Fruit fly (Drosophila melanogaster): ENCODE measurements around the gene Nnk.

The Nnk gene

DNA sequence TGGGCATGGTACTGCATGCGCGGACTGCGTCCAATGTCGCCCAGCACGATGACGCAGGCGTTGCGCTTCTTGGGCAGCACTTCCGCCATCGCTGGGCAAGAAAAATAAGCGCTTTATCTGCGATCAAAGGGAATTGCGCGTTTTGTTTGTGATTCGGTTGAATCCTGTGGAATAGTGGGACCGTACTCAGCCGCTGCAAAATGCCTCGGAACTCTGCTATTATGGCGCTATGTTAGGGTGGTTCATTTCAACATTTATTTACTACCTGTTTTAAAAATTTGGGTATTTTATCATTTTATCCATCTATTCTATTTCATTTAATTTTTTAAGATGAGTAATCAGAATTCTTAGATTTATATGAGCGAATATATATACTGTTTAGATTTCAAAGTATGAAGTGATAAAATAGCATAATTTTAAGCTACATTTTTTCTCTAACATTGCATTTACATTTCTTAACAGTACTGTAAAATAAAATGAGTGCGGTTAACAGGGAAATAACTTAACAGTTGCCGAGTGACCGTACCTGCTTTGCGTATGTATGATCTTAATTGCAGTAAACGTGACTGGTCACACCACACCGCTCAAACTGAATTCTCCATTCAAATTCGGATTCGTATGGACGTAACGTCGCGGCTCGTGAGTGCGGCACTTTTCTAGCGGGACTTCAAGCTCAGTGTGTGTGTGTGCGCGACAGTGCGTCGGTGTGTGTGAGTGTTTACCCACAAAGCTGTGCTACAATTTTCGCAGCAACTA is 6.1 kb upstream of the Nnk start, which contains the start of the genes Alg1 and tinc (continued):
- TF ChIP-seq CG11456 (GFP tag; IDR thresholded peaks at IDR 0.05): 0 out of 3 replicates have a peak, but pooled peaks have one; percentile 24
- no peak for TF ChIP-seq CG15073 (GFP tag; optimal IDR thresholded peaks at IDR 0.05)
- TF ChIP-seq CG33557 (GFP tag; optimal IDR thresholded peaks at IDR 0.05): peak; percentile 55
- peak; percentile 16 for TF ChIP-seq scrt (GFP tag; optimal IDR thresholded peaks at IDR 0.05)
- TF ChIP-seq inv (GFP tag; IDR thresholded peaks at IDR 0.05; ENCODE audit: partially characterized antibody): no peak
- TF ChIP-seq crc (GFP tag; optimal IDR thresholded peaks at IDR 0.05): no peak
- no peak for TF ChIP-seq CG3065 (GFP tag; optimal IDR thresholded peaks at IDR 0.05)
- no peak for TF ChIP-seq NC2α (GFP tag; optimal IDR thresholded peaks at IDR 0.05)
- TF ChIP-seq CG12659 (GFP tag; optimal IDR thresholded peaks at IDR 0.05): peak; percentile 81
- no peak for TF ChIP-seq maf-S (GFP tag; optimal IDR thresholded peaks at IDR 0.05)
- peak; percentile 72 for TF ChIP-seq chm (GFP tag; IDR thresholded peaks at IDR 0.05)
- peak; percentile 42 for TF ChIP-seq HLH54F (GFP tag; optimal IDR thresholded peaks at IDR 0.05)
- TF ChIP-seq Adf1 (GFP tag; IDR thresholded peaks at IDR 0.05): no peak
- TF ChIP-seq wek (GFP tag; optimal IDR thresholded peaks at IDR 0.05): peak; percentile 87
- peak; percentile 18 for TF ChIP-seq ERR (GFP tag; optimal IDR thresholded peaks at IDR 0.05)
- peak; percentile 10 for TF ChIP-seq Spps (tag; optimal IDR thresholded peaks at IDR 0.05)
- no peak for TF ChIP-seq CG12744 (GFP tag; optimal IDR thresholded peaks at IDR 0.05)
- TF ChIP-seq CG17912 (GFP tag; optimal IDR thresholded peaks at IDR 0.05): no peak
- TF ChIP-seq nerfin-2 (GFP tag; IDR thresholded peaks at IDR 0.05; ENCODE audit: partially characterized antibody): no peak
- TF ChIP-seq org-1 (GFP tag; optimal IDR thresholded peaks at IDR 0.05): peak; percentile 6
- TF ChIP-seq Hmx (GFP tag; optimal IDR thresholded peaks at IDR 0.05): no peak
- peak; percentile 68 for TF ChIP-seq CG10979 (tag; optimal IDR thresholded peaks at IDR 0.05)
- no peak for TF ChIP-seq pan (optimal IDR thresholded peaks at IDR 0.05)
- TF ChIP-seq pan (GFP tag; optimal IDR thresholded peaks at IDR 0.05 in 1 of 2, IDR thresholded peaks at IDR 0.05 in 1 of 2): peak in 1 of 2 experiments; percentile 63
- no peak for TF ChIP-seq peb (GFP tag; IDR thresholded peaks at IDR 0.05)
- no peak for TF ChIP-seq CG4854 (GFP tag; optimal IDR thresholded peaks at IDR 0.05)
- TF ChIP-seq MESR4 (GFP tag; optimal IDR thresholded peaks at IDR 0.05): peak; percentile 77
- peak; percentile 72 for TF ChIP-seq CG7556 (GFP tag; optimal IDR thresholded peaks at IDR 0.05)
- 0 out of 2 replicates have a peak, but pooled peaks have one; percentile 4 for TF ChIP-seq CG11247 (GFP tag; IDR thresholded peaks at IDR 0.05)
- TF ChIP-seq CG10462 (GFP tag; optimal IDR thresholded peaks at IDR 0.05): no peak
- peak; percentile 61; the same call in 2 of the 3 replicates for TF ChIP-seq dysf (GFP tag; IDR thresholded peaks at IDR 0.05)
- TF ChIP-seq bbx (GFP tag; IDR thresholded peaks at IDR 0.05; ENCODE audit: partially characterized antibody): peak; percentile 54; the same call in 1 of the 2 replicates
- no peak for TF ChIP-seq sim (GFP tag; IDR thresholded peaks at IDR 0.05)
- TF ChIP-seq CG18262 (tag; optimal IDR thresholded peaks at IDR 0.05): peak; percentile 74
- TF ChIP-seq unc-4 (GFP tag; IDR thresholded peaks at IDR 0.05; ENCODE audit: partially characterized antibody): 0 out of 2 replicates have a peak, but pooled peaks have one; percentile 14
- peak; percentile 49 for TF ChIP-seq CG18011 (GFP tag; optimal IDR thresholded peaks at IDR 0.05)
- TF ChIP-seq CG8089 (GFP tag; optimal IDR thresholded peaks at IDR 0.05): no peak
- TF ChIP-seq CG13287 (GFP tag; IDR thresholded peaks at IDR 0.05; ENCODE audit: partially characterized antibody): peak; percentile 34; the same call in 1 of the 2 replicates
- peak; percentile 28; the same call in 1 of the 2 replicates for TF ChIP-seq CG31224 (GFP tag; IDR thresholded peaks at IDR 0.05)
- TF ChIP-seq ind (GFP tag; optimal IDR thresholded peaks at IDR 0.05): peak; percentile 49
- peak; percentile 32 for TF ChIP-seq Mad (GFP tag; optimal IDR thresholded peaks at IDR 0.05)
- TF ChIP-seq CG6175 (GFP tag; IDR thresholded peaks at IDR 0.05): no peak
- peak; percentile 64 for TF ChIP-seq trem (tag; optimal IDR thresholded peaks at IDR 0.05)
- TF ChIP-seq grau (tag; optimal IDR thresholded peaks at IDR 0.05): peak; percentile 80
- no peak for TF ChIP-seq C15 (GFP tag; IDR thresholded peaks at IDR 0.05)
- peak; percentile 66 for TF ChIP-seq CG30020 (tag; optimal IDR thresholded peaks at IDR 0.05)
- no peak for TF ChIP-seq fd102C (GFP tag; optimal IDR thresholded peaks at IDR 0.05)
- peak; percentile 23 for TF ChIP-seq CG7786 (GFP tag; optimal IDR thresholded peaks at IDR 0.05)
- TF ChIP-seq CG8478 (optimal IDR thresholded peaks at IDR 0.05): no peak
- peak; percentile 52 for TF ChIP-seq gsb-n (tag; optimal IDR thresholded peaks at IDR 0.05)
